Worm (Caenorhabditis elegans) whole organism, L2 larva: ENCODE measurements around the gene C14F11.7.

ENCODE experiments used
- C34F6.9 ChIP-seq: fragments of 150-350 bp; optimal IDR thresholded peaks from 2 replicates; lab custom pipeline; 2014; ENCODE audit warnings: missing biosample characterization, missing genetic modification characterization
- F13H6.1 ChIP-seq: sonication (generic microtip); optimal IDR thresholded peaks from 2 replicates; lab custom pipeline; 2016; ENCODE audit warnings: missing genetic modification characterization, missing compliant biosample characterization
- R02D3.7 ChIP-seq: fragments of 150-350 bp; optimal IDR thresholded peaks from 2 replicates; lab custom pipeline; 2014; ENCODE audit warnings: missing biosample characterization, missing genetic modification characterization
- Y55F3AM.14 ChIP-seq: fragments of 200-800 bp; sonication (Bioruptor generic); optimal IDR thresholded peaks from 2 replicates; lab custom pipeline; 2018; ENCODE audit warnings: mild to moderate bottlenecking, missing genetic modification characterization, missing compliant biosample characterization
- ZK546.5 ChIP-seq: sonication (generic microtip); optimal IDR thresholded peaks from 2 replicates; lab custom pipeline; 2017; ENCODE audit warnings: missing biosample characterization, missing genetic modification characterization
- alr-1 ChIP-seq: fragments of 150-350 bp; optimal IDR thresholded peaks from 2 replicates; lab custom pipeline; 2014; ENCODE audit warnings: missing biosample characterization, missing genetic modification characterization
- aly-2 ChIP-seq: fragments of 150-350 bp; optimal IDR thresholded peaks from 2 replicates; lab custom pipeline; 2014; ENCODE audit warnings: missing biosample characterization, missing genetic modification characterization
- ama-1 ChIP-seq: fragments of 150-350 bp; optimal IDR thresholded peaks from 2 replicates; lab custom pipeline; 2018; ENCODE audit warnings: inconsistent platforms
- blmp-1 ChIP-seq: sonication (generic microtip); optimal IDR thresholded peaks from 2 replicates; lab custom pipeline; 2017; ENCODE audit warnings: missing genetic modification characterization, mild to moderate bottlenecking, missing compliant biosample characterization, antibody characterized with exemption, moderate library complexity; ENCODE audit not compliant: insufficient read depth
- ceh-16 ChIP-seq: fragments of 150-350 bp; optimal IDR thresholded peaks from 2 replicates; lab custom pipeline; 2014; ENCODE audit warnings: missing biosample characterization, missing genetic modification characterization
- ceh-82 ChIP-seq: fragments of 150-350 bp; optimal IDR thresholded peaks from 2 replicates; lab custom pipeline; 2014; ENCODE audit warnings: missing biosample characterization, missing genetic modification characterization
- crh-2 ChIP-seq: sonication (generic microtip); optimal IDR thresholded peaks from 2 replicates; lab custom pipeline; 2017; ENCODE audit warnings: missing biosample characterization, missing genetic modification characterization
- dmd-4 ChIP-seq: sonication (generic microtip); optimal IDR thresholded peaks from 2 replicates; lab custom pipeline; 2017; ENCODE audit warnings: missing biosample characterization, missing genetic modification characterization
- egl-27 ChIP-seq: sonication (generic microtip); optimal IDR thresholded peaks from 3 replicates; lab custom pipeline; 2017; ENCODE audit warnings: missing biosample characterization, missing genetic modification reagents, missing genetic modification characterization
- elt-1 ChIP-seq: fragments of 150-350 bp; optimal IDR thresholded peaks from 2 replicates; lab custom pipeline; 2014; ENCODE audit warnings: missing biosample characterization, missing genetic modification characterization
- elt-3 ChIP-seq: sonication (generic microtip); optimal IDR thresholded peaks from 2 replicates; lab custom pipeline; 2017; ENCODE audit warnings: missing biosample characterization, missing genetic modification characterization
- fos-1 ChIP-seq: fragments of 150-350 bp; optimal IDR thresholded peaks from 2 replicates; lab custom pipeline; 2014; ENCODE audit warnings: missing biosample characterization, missing genetic modification characterization
- gmeb-1 ChIP-seq: fragments of 150-350 bp; optimal IDR thresholded peaks from 2 replicates; lab custom pipeline; 2014; ENCODE audit warnings: missing biosample characterization, missing genetic modification characterization
- lin-13 ChIP-seq: fragments of 150-350 bp; optimal IDR thresholded peaks from 2 replicates; lab custom pipeline; 2014; ENCODE audit warnings: missing biosample characterization, missing genetic modification reagents, missing genetic modification characterization
- lin-39 ChIP-seq: fragments of 150-350 bp; optimal IDR thresholded peaks from 2 replicates; lab custom pipeline; 2014; ENCODE audit warnings: missing biosample characterization, missing genetic modification reagents, missing genetic modification characterization
- lsy-2 ChIP-seq, 2 experiments: fragments of 150-350 bp in 1 of 2; sonication (generic microtip) in 1 of 2; optimal IDR thresholded peaks; 2 replicates each; lab custom pipeline; 2014 to 2017; ENCODE audit warnings: missing biosample characterization in 2 of 2, missing genetic modification characterization in 2 of 2
- mab-5 ChIP-seq: fragments of 150-350 bp; optimal IDR thresholded peaks from 2 replicates; lab custom pipeline; 2014; ENCODE audit warnings: missing biosample characterization, missing genetic modification characterization
- mbf-1 ChIP-seq: sonication (generic microtip); optimal IDR thresholded peaks from 2 replicates; lab custom pipeline; 2017; ENCODE audit warnings: missing biosample characterization, missing genetic modification characterization
- mdl-1 ChIP-seq, 2 experiments: fragments of 150-350 bp in 1 of 2; sonication (generic microtip) in 1 of 2; optimal IDR thresholded peaks; 2 replicates each; lab custom pipeline; 2017; ENCODE audit warnings: missing biosample characterization in 2 of 2, missing genetic modification characterization in 2 of 2
- nhr-10 ChIP-seq: sonication (generic microtip); optimal IDR thresholded peaks from 2 replicates; lab custom pipeline; 2017; ENCODE audit warnings: missing biosample characterization, missing genetic modification characterization
- nhr-11 ChIP-seq: fragments of 150-350 bp; optimal IDR thresholded peaks from 2 replicates; lab custom pipeline; 2014; ENCODE audit warnings: missing biosample characterization, missing genetic modification characterization
- nhr-12 ChIP-seq: fragments of 150-350 bp; optimal IDR thresholded peaks from 2 replicates; lab custom pipeline; 2014; ENCODE audit warnings: missing biosample characterization, missing genetic modification characterization
- nhr-129 ChIP-seq: fragments of 150-350 bp; optimal IDR thresholded peaks from 2 replicates; lab custom pipeline; 2014; ENCODE audit warnings: missing biosample characterization, missing genetic modification characterization
- nhr-21 ChIP-seq: fragments of 150-350 bp; optimal IDR thresholded peaks from 2 replicates; lab custom pipeline; 2014; ENCODE audit warnings: missing biosample characterization, missing genetic modification characterization
- nhr-23 ChIP-seq: fragments of 150-350 bp; optimal IDR thresholded peaks from 2 replicates; lab custom pipeline; 2014; ENCODE audit warnings: missing biosample characterization, missing genetic modification reagents, missing genetic modification characterization
- nhr-237 ChIP-seq: fragments of 150-350 bp; optimal IDR thresholded peaks from 2 replicates; lab custom pipeline; 2014; ENCODE audit warnings: missing biosample characterization, missing genetic modification characterization
- nhr-25 ChIP-seq: fragments of 150-350 bp; sonication (generic microtip); optimal IDR thresholded peaks from 3 replicates; lab custom pipeline; 2014; ENCODE audit warnings: missing biosample characterization, missing genetic modification characterization
- nhr-6 ChIP-seq: fragments of 150-350 bp; optimal IDR thresholded peaks from 2 replicates; lab custom pipeline; 2014; ENCODE audit warnings: missing biosample characterization, missing genetic modification characterization
- nhr-77 ChIP-seq: fragments of 150-350 bp; optimal IDR thresholded peaks from 2 replicates; lab custom pipeline; 2014; ENCODE audit warnings: missing biosample characterization, missing genetic modification characterization
- sem-4 ChIP-seq: fragments of 150-350 bp; optimal IDR thresholded peaks from 2 replicates; lab custom pipeline; 2014; ENCODE audit warnings: missing biosample characterization, missing genetic modification reagents, missing genetic modification characterization
- skn-1 ChIP-seq: sonication (generic microtip); optimal IDR thresholded peaks from 2 replicates; lab custom pipeline; 2017; ENCODE audit warnings: missing biosample characterization, missing genetic modification characterization
- sma-3 ChIP-seq: sonication (generic microtip); optimal IDR thresholded peaks from 2 replicates; lab custom pipeline; 2016; ENCODE audit warnings: missing genetic modification reagents, missing genetic modification characterization, missing compliant biosample characterization
- sma-9 ChIP-seq, 2 experiments: fragments of 150-350 bp in 1 of 2; sonication (generic microtip) in 1 of 2; optimal IDR thresholded peaks; 2 replicates each; lab custom pipeline; 2014 to 2016; ENCODE audit warnings: missing genetic modification characterization in 2 of 2, mild to moderate bottlenecking in 1 of 2, missing biosample characterization in 1 of 2, missing compliant biosample characterization in 1 of 2, missing genetic modification reagents in 1 of 2, moderate library complexity in 1 of 2
- snpc-4 ChIP-seq: fragments of 150-350 bp; optimal IDR thresholded peaks from 2 replicates; lab custom pipeline; 2014; ENCODE audit warnings: missing biosample characterization, missing genetic modification characterization
- unc-39 ChIP-seq: fragments of 150-350 bp; optimal IDR thresholded peaks from 2 replicates; lab custom pipeline; 2014; ENCODE audit warnings: missing biosample characterization, missing genetic modification characterization
- unc-55 ChIP-seq: fragments of 150-350 bp; sonication (generic microtip); optimal IDR thresholded peaks from 3 replicates; lab custom pipeline; 2014; ENCODE audit warnings: missing biosample characterization, missing genetic modification reagents, missing genetic modification characterization
- unc-62 ChIP-seq: fragments of 150-350 bp; optimal IDR thresholded peaks from 2 replicates; lab custom pipeline; 2014; ENCODE audit warnings: missing biosample characterization, missing genetic modification reagents, missing genetic modification characterization
- zag-1 ChIP-seq: fragments of 150-350 bp; optimal IDR thresholded peaks from 2 replicates; lab custom pipeline; 2014; ENCODE audit warnings: missing biosample characterization, missing genetic modification characterization
- ztf-1 ChIP-seq: fragments of 200-800 bp; sonication (Bioruptor generic); conservative IDR thresholded peaks from 2 replicates; pipeline ENCODE4 v1.3.6; 2022; ENCODE audit warnings: missing genetic modification characterization, missing compliant biosample characterization
- ztf-11 ChIP-seq: sonication (generic microtip); optimal IDR thresholded peaks from 2 replicates; lab custom pipeline; 2017; ENCODE audit warnings: missing biosample characterization, missing genetic modification characterization
- ztf-4 ChIP-seq: fragments of 150-350 bp; optimal IDR thresholded peaks from 2 replicates; lab custom pipeline; 2014; ENCODE audit warnings: missing biosample characterization, missing genetic modification characterization

The C14F11.7 gene

DNA sequence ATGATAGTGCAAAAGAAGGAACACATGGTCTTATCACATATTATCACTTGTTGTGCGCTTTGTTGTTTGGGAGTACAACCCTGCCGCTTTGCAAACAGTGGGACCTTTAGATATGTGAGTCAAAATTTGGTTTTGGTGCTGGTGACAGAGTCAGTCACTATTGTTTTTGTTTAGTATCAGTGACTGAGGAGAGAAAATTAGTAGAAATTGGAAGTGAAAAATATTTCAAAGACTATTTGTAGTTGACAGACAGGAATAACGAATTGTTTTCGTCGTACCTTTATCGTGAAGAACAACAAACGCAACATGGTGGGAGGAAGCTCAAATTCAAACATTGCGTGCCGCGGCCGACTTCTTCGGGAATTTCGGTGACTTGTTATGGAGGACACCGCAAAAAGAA is 8.2 kb upstream of the C14F11.7 start, which contains the start of gene lrch-1:
Gene lrch-1, minus strand, starts transcription at position 101 of the 400 bp plus-strand sequence.
- TF ChIP-seq ceh-16 (no peak), nhr-129 (tag; lab: Kevin White, UChicago) (no peak), F13H6.1 (tag; lab: Kevin White, UChicago) (no peak), nhr-10 (tag; lab: Kevin White, UChicago) (no peak), sma-9 (GFP tag; optimal IDR thresholded peaks at IDR 0.05; lab: Kevin White, UChicago) (no peak), sma-9 (tag; optimal IDR thresholded peaks at IDR 0.05; lab: Kevin White, UChicago) (no peak), aly-2 (tag; lab: Kevin White, UChicago) (no peak), mbf-1 (no peak), elt-1 (no peak), sem-4 (tag; lab: Kevin White, UChicago) (no peak), nhr-23 (tag; lab: Kevin White, UChicago) (no peak), unc-39 (tag; lab: Kevin White, UChicago) (no peak), unc-55 (GFP tag; lab: Kevin White, UChicago) (no peak), alr-1 (tag; lab: Kevin White, UChicago) (no peak), ama-1 (lab: Kevin White, UChicago) (no peak), R02D3.7 (no peak), egl-27 (no peak), ceh-82 (tag; lab: Kevin White, UChicago) (no peak), nhr-77 (tag; lab: Kevin White, UChicago) (no peak)

DNA sequence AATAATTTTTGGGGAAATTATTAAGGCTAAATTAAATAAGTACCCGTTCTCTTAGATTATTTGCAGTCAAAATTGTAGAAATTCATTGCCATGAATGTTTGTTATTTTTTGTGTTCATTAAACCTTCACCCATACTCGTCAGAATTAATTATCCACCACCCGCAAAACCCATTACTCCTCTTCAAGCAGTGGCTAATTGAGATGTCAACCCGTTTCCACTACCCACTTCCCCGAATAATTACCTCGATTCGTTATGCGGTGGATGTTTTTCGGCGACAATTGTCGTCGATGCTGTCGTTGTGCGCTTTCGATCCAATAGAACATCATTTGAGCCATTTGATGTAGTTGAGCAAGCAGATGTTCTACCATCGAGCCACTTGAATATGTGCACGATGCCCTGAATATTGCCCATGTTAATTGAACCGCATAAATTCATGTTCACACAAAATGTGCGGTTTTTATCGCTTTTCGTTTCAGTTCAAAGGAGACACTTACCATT is 3.0 kb upstream of the C14F11.7 start:
- TF ChIP-seq unc-62 (no peak), nhr-10 (tag; lab: Kevin White, UChicago) (no peak), nhr-77 (tag; lab: Kevin White, UChicago) (no peak), egl-27 (no peak), ztf-4 (tag; lab: Kevin White, UChicago) (no peak), mab-5 (no peak), unc-55 (GFP tag; lab: Kevin White, UChicago) (no peak)
- TF ChIP-seq, all 48 proteins: peak for 0

DNA sequence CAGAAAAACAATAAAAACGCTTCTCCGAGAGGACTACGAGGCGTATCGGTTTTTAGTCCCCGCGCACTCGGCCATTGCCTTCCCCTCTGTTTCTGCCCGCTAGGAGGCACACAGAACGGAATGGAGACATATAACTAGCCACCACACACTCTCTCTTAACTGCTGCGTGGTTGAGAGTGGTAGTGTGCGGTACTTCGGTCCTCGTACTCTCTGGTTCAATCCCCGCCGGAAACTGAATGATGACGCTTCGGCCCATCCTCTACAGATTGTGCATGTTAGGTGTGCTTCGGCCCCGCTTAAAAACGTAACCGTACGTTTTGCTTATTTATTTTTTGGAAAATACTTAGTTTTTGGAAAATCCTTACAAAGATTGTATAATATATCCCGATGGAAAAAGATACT is 675 bp downstream of the C14F11.7 start, which contains the start of gene T13C5.6:
Gene T13C5.6, minus strand, starts transcription at position 1 of the 402 bp plus-strand sequence.
- TF ChIP-seq nhr-12 (tag; lab: Kevin White, UChicago) (no peak), nhr-10 (tag; lab: Kevin White, UChicago) (peak; percentile 59), sma-3 (GFP tag; lab: Kevin White, UChicago) (peak; percentile 93), ztf-4 (tag; lab: Kevin White, UChicago) (peak; percentile 72), unc-55 (GFP tag; lab: Kevin White, UChicago) (peak; percentile 91), ZK546.5 (tag; lab: Kevin White, UChicago) (no peak), elt-1 (no peak), unc-39 (tag; lab: Kevin White, UChicago) (no peak), ceh-16 (peak; percentile 53), zag-1 (tag; lab: Kevin White, UChicago) (peak; percentile 75), nhr-23 (tag; lab: Kevin White, UChicago) (no peak), blmp-1 (no peak), lin-39 (tag; lab: Kevin White, UChicago) (no peak), nhr-77 (tag; lab: Kevin White, UChicago) (no peak), nhr-25 (tag; lab: Kevin White, UChicago) (peak; percentile 75), Y55F3AM.14 (peak; percentile 93), ceh-82 (tag; lab: Kevin White, UChicago) (no peak), gmeb-1 (peak; percentile 66), sma-9 (GFP tag; optimal IDR thresholded peaks at IDR 0.05; lab: Kevin White, UChicago) (peak; percentile 89), sma-9 (tag; optimal IDR thresholded peaks at IDR 0.05; lab: Kevin White, UChicago) (no peak), ztf-11 (tag; lab: Kevin White, UChicago) (peak; percentile 10), snpc-4 (peak; percentile 10), lin-13 (peak; percentile 89), lsy-2 (tag; optimal IDR thresholded peaks at IDR 0.05; lab: Kevin White, UChicago) (peak; percentile 68 to 85), crh-2 (tag; lab: Kevin White, UChicago) (peak; percentile 91), unc-62 (peak; percentile 25), alr-1 (tag; lab: Kevin White, UChicago) (no peak), nhr-11 (peak; percentile 30), ztf-1 (GFP tag; lab: Robert Waterston, UW) (no peak), elt-3 (tag; lab: Kevin White, UChicago) (no peak), F13H6.1 (tag; lab: Kevin White, UChicago) (peak; percentile 87), nhr-6 (peak; percentile 69), ama-1 (lab: Kevin White, UChicago) (no peak), egl-27 (peak; percentile 90), mdl-1 (tag; optimal IDR thresholded peaks at IDR 0.05; lab: Kevin White, UChicago) (peak; percentile 32 to 60), sem-4 (tag; lab: Kevin White, UChicago) (peak; percentile 90), C34F6.9 (tag; lab: Kevin White, UChicago) (peak; percentile 84), fos-1 (tag; lab: Kevin White, UChicago) (peak; percentile 90), skn-1 (tag; lab: Kevin White, UChicago) (peak; percentile 70), nhr-129 (tag; lab: Kevin White, UChicago) (peak; percentile 95), mab-5 (peak; percentile 63), mbf-1 (no peak), dmd-4 (tag; lab: Kevin White, UChicago) (no peak), nhr-21 (peak; percentile 91), nhr-237 (tag; lab: Kevin White, UChicago) (no peak), aly-2 (tag; lab: Kevin White, UChicago) (no peak)
